Fruit fly (Drosophila melanogaster) whole organism, pupa: ENCODE measurements around the gene ImpE3.

Experiments
- CG13204 ChIP-seq: fragments of 200-800 bp; sonication (Bioruptor generic); optimal IDR thresholded peaks from 2 replicates; lab custom pipeline; 2018; ENCODE audit warnings: missing biosample characterization, mild to moderate bottlenecking, missing genetic modification characterization, moderate library complexity
- CG15710 ChIP-seq: fragments of 200-800 bp; sonication (Bioruptor generic); optimal IDR thresholded peaks from 2 replicates; lab custom pipeline; 2018; ENCODE audit warnings: missing biosample characterization, mild to moderate bottlenecking, missing genetic modification characterization, moderate library complexity
- CG8159 ChIP-seq: fragments of 200-800 bp; sonication (Bioruptor generic); optimal IDR thresholded peaks from 3 replicates; lab custom pipeline; 2018; ENCODE audit warnings: missing biosample characterization, mild to moderate bottlenecking, missing genetic modification characterization, moderate library complexity
- D1 ChIP-seq: fragments of 200-800 bp; sonication (Bioruptor generic); optimal IDR thresholded peaks from 2 replicates; lab custom pipeline; 2018; ENCODE audit warnings: missing biosample characterization, mild to moderate bottlenecking, missing genetic modification characterization, moderate library complexity
- Snoo ChIP-seq: fragments of 200-800 bp; sonication (Bioruptor generic); optimal IDR thresholded peaks from 3 replicates; lab custom pipeline; 2017; ENCODE audit warnings: missing biosample characterization, mild to moderate bottlenecking, missing genetic modification characterization, inconsistent platforms
- gl ChIP-seq: fragments of 200-800 bp; sonication (Bioruptor generic); optimal IDR thresholded peaks from 2 replicates; lab custom pipeline; 2018; ENCODE audit warnings: missing biosample characterization, mild to moderate bottlenecking, missing genetic modification characterization
- rn ChIP-seq: fragments of 200-800 bp; sonication (Bioruptor generic); IDR thresholded peaks from 2 replicates; pipeline ENCODE4 v1.3.6; 2022; ENCODE audit warnings: missing biosample characterization, missing genetic modification characterization

The ImpE3 gene

DNA sequence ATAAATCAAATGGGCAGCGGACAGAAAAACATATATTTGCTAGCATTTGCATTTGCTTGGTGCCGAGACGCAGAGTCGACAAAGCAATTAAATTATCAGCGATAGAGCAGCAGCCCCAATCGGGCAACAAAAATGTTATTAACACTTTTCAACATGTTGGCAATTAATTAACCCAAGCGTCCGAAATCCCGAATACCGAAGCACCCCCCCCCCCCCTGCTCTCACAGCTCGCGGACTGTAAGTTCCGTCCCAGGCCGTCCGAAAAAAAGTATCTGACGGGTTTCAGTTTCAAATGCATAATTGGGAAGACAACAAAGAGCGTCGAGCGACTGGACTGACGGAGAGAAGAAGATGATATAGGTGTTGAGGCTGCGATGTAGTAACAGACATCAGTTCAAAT, 39.1 kb downstream of the ImpE3 start:
- no peak for TF ChIP-seq CG8159 (tag; lab: Kevin White, UChicago)
- no peak for TF ChIP-seq CG13204 (GFP tag; lab: Kevin White, UChicago)

DNA sequence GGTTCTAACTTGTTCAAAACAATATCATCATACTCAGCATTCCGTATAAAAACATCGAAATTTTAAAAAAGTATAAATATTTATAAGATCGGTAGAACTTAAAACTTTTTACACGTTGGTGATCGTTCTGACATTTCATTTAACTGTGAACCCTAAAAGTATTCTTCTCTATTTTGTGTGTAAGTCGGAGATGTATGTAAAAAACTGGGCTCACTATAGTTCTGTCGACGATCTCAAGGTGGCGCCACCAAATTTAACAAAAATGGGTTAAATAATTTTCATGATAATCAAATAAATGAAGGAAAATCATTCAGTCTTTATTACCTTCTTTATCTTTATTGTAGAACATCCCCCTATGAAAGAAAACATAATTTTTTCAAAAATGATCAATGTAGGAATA, 48.0 kb downstream of the ImpE3 start:
- TF ChIP-seq CG15710 (tag; lab: Kevin White, UChicago) (no peak), D1 (tag; lab: Kevin White, UChicago) (peak; percentile 83), rn (GFP tag; lab: Robert Waterston, UW) (no peak), gl (tag; lab: Kevin White, UChicago) (no peak)

DNA sequence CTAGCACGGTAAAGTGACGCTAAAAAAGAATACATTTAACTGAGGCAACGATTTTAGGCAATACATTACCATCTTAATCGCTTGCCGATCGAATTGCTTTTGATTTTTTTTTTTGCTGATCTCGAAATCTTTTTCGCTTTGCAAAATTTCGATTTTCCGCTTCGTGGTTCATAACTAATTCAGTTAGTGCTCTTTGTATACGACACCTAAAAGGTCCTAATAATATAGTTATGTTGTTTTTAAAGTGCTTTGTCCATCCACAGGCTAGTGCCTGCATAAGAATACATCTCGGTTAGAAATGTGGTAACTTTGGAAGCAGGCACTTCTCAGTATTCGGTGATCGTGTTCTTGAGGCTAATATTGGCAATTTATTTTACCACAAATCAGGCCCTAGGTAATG, 49.1 kb downstream of the ImpE3 start, which contains the start of gene Sfp84E:
Gene Sfp84E (minus strand): TSS at position 101 of the 400 bp plus-strand sequence.
- no peak for TF ChIP-seq Snoo (tag; lab: Kevin White, UChicago)
